Fruit fly (Drosophila melanogaster) whole organism: ENCODE data around the gene eIF3d1.

ENCODE experiments used
- CG8478 ChIP-seq: fragments of >200 bp; optimal IDR thresholded peaks from 2 replicates; lab custom pipeline; 2018; ENCODE audit warnings: inconsistent platforms
- EcR ChIP-seq, 2 experiments: fragments of >200 bp; optimal IDR thresholded peaks; 2 replicates each; lab custom pipeline; 2017; ENCODE audit warnings: missing biosample characterization in 2 of 2, missing genetic modification characterization in 2 of 2, missing genetic modification reagents in 2 of 2
- pan ChIP-seq: fragments of >200 bp; optimal IDR thresholded peaks from 2 replicates; lab custom pipeline; 2017
- psq ChIP-seq: fragments of >200 bp; optimal IDR thresholded peaks from 2 replicates; lab custom pipeline; 2017
- usp ChIP-seq: fragments of >200 bp; optimal IDR thresholded peaks from 2 replicates; lab custom pipeline; 2017; ENCODE audit warnings: missing biosample characterization, missing genetic modification characterization, mixed read lengths

DNA sequence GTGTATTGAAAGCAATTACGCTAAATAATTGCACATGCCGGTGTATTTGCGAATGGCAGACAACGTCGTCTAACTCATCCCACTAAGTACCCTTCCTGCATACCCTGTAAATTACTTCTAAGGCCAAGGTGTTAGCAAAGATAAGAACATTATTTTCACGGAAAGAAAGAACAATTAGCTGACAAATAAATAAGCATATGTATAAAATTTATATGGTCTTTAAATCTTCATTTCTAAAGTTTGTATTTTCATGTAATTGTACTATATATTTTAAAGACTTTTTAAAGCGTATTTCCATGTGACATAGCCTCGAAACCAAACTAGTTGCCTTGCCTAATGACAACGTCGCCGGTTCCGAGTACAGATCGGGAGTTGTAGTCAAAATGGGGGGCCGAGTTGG lies 42.6 kb upstream of the eIF3d1 start:
- no peak for TF ChIP-seq usp
- TF ChIP-seq CG8478 (lab: Kevin White, UChicago) = no peak
- no peak for TF ChIP-seq EcR (GFP tag; optimal IDR thresholded peaks at IDR 0.05; lab: Kevin White, UChicago)
- TF ChIP-seq psq = no peak
- no peak for TF ChIP-seq pan (lab: Kevin White, UChicago)
